Worm (Caenorhabditis elegans): ENCODE measurements around the gene M106.8.

ce11 chrII:10820679-10821078, 22.7 kb downstream of the M106.8 start, which contains the start of gene ech-4:
- TF ChIP-seq nfya-1 (tag; optimal IDR thresholded peaks at IDR 0.05) (no peak), ceh-9 (tag; optimal IDR thresholded peaks at IDR 0.05) (no peak), ceh-19 (GFP tag; optimal IDR thresholded peaks at IDR 0.05) (no peak), nhr-11 (tag; optimal IDR thresholded peaks at IDR 0.05) (no peak), ceh-48 (tag; optimal IDR thresholded peaks at IDR 0.05) (no peak), pqm-1 (tag; optimal IDR thresholded peaks at IDR 0.05) (no peak), K09A11.1 (tag; optimal IDR thresholded peaks at IDR 0.05; ENCODE audit: insufficient read depth) (no peak), fkh-10 (GFP tag; optimal IDR thresholded peaks at IDR 0.05) (no peak), ceh-24 (tag; optimal IDR thresholded peaks at IDR 0.05) (no peak), ama-1 (optimal IDR thresholded peaks at IDR 0.05) (no peak), ceh-6 (GFP tag; optimal IDR thresholded peaks at IDR 0.05) (no peak), ttx-3 (tag; optimal IDR thresholded peaks at IDR 0.05) (no peak), sox-2 (GFP tag; IDR thresholded peaks at IDR 0.05) (no peak), unc-86 (tag; optimal IDR thresholded peaks at IDR 0.05) (no peak)

All from whole organism, late embryonic.